Fruit fly (Drosophila melanogaster) whole organism, prepupa: Measurements from ENCODE around the gene CG43880.

Experiments used
- CG6854 ChIP-seq: fragments of 200-800 bp; sonication (Bioruptor generic); optimal IDR thresholded peaks from 2 replicates; lab custom pipeline; 2017; ENCODE audit warnings: missing biosample characterization, mild to moderate bottlenecking, missing genetic modification characterization
- Eip78C ChIP-seq: fragments of 200-800 bp; sonication (Bioruptor generic); peaks from one replicate; lab custom pipeline; 2016; ENCODE audit warnings: missing biosample characterization, missing genetic modification characterization
- Ets21C ChIP-seq: fragments of 200-800 bp; sonication (Bioruptor generic); optimal IDR thresholded peaks from 3 replicates; lab custom pipeline; 2016; ENCODE audit warnings: missing biosample characterization, missing genetic modification characterization
- Hr39 ChIP-seq: fragments of 200-800 bp; sonication (Bioruptor generic); optimal IDR thresholded peaks from 2 replicates; lab custom pipeline; 2016; ENCODE audit warnings: missing biosample characterization, missing genetic modification characterization
- Met ChIP-seq: fragments of 200-800 bp; sonication (Bioruptor generic); optimal IDR thresholded peaks from 3 replicates; lab custom pipeline; 2016; ENCODE audit warnings: missing biosample characterization, missing genetic modification characterization
- esn ChIP-seq: fragments of 200-800 bp; sonication (Bioruptor generic); optimal IDR thresholded peaks from 2 replicates; lab custom pipeline; 2016; ENCODE audit warnings: missing biosample characterization, mild to moderate bottlenecking, missing genetic modification characterization, moderate library complexity
- svp ChIP-seq: fragments of 200-800 bp; sonication (Bioruptor generic); peaks from one replicate; lab custom pipeline; 2016; ENCODE audit warnings: missing biosample characterization, missing genetic modification characterization

DNA sequence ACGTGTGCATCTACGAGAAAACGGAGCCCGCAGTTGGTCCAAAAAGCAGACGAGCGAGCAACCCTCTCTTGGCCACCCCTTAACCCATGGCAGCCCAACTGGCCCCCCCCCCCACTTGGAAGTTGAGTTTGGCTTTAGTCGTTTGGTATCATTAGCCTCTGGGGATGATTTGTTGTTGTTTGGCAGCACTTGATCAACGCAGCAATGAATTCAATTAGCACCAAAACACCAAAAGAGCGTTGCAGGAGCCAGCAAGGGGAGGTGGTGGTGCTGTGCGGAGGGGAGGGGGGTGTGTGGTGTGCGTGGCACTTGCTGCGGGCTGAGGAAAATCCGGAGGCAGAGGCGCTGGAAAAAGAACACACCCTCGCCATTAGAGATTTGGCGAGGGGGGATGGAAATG is 8.8 kb upstream of the CG43880 start:
- no peak for TF ChIP-seq Eip78C (GFP tag; lab: Kevin White, UChicago)
- TF ChIP-seq Ets21C (GFP tag; lab: Kevin White, UChicago) = no peak
- no peak for TF ChIP-seq CG6854 (GFP tag; lab: Kevin White, UChicago)
- no peak for TF ChIP-seq Met (GFP tag; lab: Kevin White, UChicago)
- TF ChIP-seq Hr39 (GFP tag; lab: Kevin White, UChicago) = no peak
- TF ChIP-seq svp (GFP tag; lab: Kevin White, UChicago) = no peak
- TF ChIP-seq esn (GFP tag; lab: Kevin White, UChicago) = no peak
